Worm (Caenorhabditis elegans): ENCODE measurements around the gene epg-9.

DNA sequence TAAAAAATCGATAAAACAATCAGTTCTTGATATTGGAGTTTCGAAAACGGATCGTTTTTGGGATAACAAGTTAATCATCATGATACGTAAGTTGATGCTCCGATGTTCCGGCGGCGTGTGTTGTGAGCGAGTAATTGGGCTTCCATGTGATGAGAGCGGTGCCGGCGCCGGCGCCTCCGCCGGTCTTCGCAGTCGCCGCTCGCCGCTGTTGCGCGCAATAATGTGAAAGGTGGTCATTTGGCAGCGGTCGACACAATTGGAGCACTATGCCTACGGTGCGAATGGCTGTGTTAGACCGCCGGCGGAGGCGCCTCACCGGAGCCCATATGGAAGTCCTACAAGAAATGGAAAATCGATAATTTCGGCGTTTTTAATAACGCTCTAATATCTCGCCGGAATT is 49.1 kb upstream of the epg-9 start:
- TF ChIP-seq nhr-28 (tag; optimal IDR thresholded peaks at IDR 0.05) (no peak), dpl-1 (GFP tag; optimal IDR thresholded peaks at IDR 0.05) (no peak), egl-27 (tag; optimal IDR thresholded peaks at IDR 0.05) (no peak), ceh-8 (GFP tag; optimal IDR thresholded peaks at IDR 0.05) (no peak), fos-1 (tag; optimal IDR thresholded peaks at IDR 0.05) (no peak), lin-13 (GFP tag; optimal IDR thresholded peaks at IDR 0.05) (no peak), ztf-11 (tag; optimal IDR thresholded peaks at IDR 0.05) (no peak), mab-9 (GFP tag; IDR thresholded peaks at IDR 0.05) (no peak), elt-3 (tag; optimal IDR thresholded peaks at IDR 0.05) (no peak)

Measured in whole organism, L1 larva.